Worm (Caenorhabditis elegans) whole organism, young adult: ENCODE results near the gene gst-18.

Source experiments
- B0019.2 ChIP-seq: fragments of 200-800 bp; sonication (Bioruptor generic); conservative IDR thresholded peaks from 2 replicates; pipeline ENCODE4 v1.3.6; 2022; ENCODE audit warnings: missing genetic modification reagents, missing genetic modification characterization, missing compliant biosample characterization
- C06A6.2 ChIP-seq: fragments of 200-800 bp; sonication (Bioruptor generic); conservative IDR thresholded peaks from 2 replicates; pipeline ENCODE4 v1.3.6; 2022; ENCODE audit warnings: missing genetic modification characterization, missing compliant biosample characterization
- D2030.7 ChIP-seq: fragments of 200-800 bp; sonication (Bioruptor generic); IDR thresholded peaks from 2 replicates; pipeline ENCODE4 v1.3.6; 2022; ENCODE audit warnings: missing genetic modification reagents, missing genetic modification characterization, missing compliant biosample characterization
- F37B4.10 ChIP-seq: fragments of 200-800 bp; sonication (Bioruptor generic); IDR thresholded peaks from 2 replicates; pipeline ENCODE4 v1.3.6; 2022; ENCODE audit warnings: missing genetic modification characterization, missing compliant biosample characterization
- F55B11.4 ChIP-seq: sonication (generic microtip); optimal IDR thresholded peaks from 2 replicates; lab custom pipeline; 2016; ENCODE audit warnings: missing compliant biosample characterization, missing genetic modification characterization, borderline replicate concordance; ENCODE audit not compliant: insufficient read depth
- T26A5.8 ChIP-seq: sonication (generic microtip); optimal IDR thresholded peaks from 2 replicates; lab custom pipeline; 2016; ENCODE audit warnings: missing genetic modification characterization, missing compliant biosample characterization
- Y56A3A.18 ChIP-seq: fragments of 200-800 bp; sonication (Bioruptor generic); IDR thresholded peaks from 2 replicates; pipeline ENCODE4 v1.3.6; 2022; ENCODE audit warnings: missing genetic modification reagents, missing genetic modification characterization, missing compliant biosample characterization
- Y67H2A.10 ChIP-seq: fragments of 200-800 bp; sonication (Bioruptor generic); conservative IDR thresholded peaks from 2 replicates; pipeline ENCODE4 v1.3.6; 2022; ENCODE audit warnings: missing genetic modification reagents, missing genetic modification characterization, missing compliant biosample characterization
- Y79H2A.3 ChIP-seq: fragments of 200-800 bp; sonication (Bioruptor generic); conservative IDR thresholded peaks from 2 replicates; pipeline ENCODE4 v1.3.6; 2022; ENCODE audit warnings: missing genetic modification reagents, missing genetic modification characterization, missing compliant biosample characterization
- Y95B8A.8 ChIP-seq: fragments of 200-800 bp; sonication (Bioruptor generic); IDR thresholded peaks from 2 replicates; pipeline ENCODE4 v1.3.6; 2022; ENCODE audit warnings: missing genetic modification reagents, missing genetic modification characterization, missing compliant biosample characterization
- ZK185.1 ChIP-seq: sonication (generic microtip); optimal IDR thresholded peaks from 2 replicates; lab custom pipeline; 2016; ENCODE audit warnings: mild to moderate bottlenecking, missing genetic modification characterization, missing compliant biosample characterization; ENCODE audit not compliant: poor library complexity, severe bottlenecking
- ama-1 ChIP-seq, 3 experiments: fragments of 150-350 bp in 1 of 3; sonication (generic microtip) in 2 of 3; optimal IDR thresholded peaks; 2 replicates each; lab custom pipeline; 2014 to 2018; ENCODE audit warnings: missing biosample characterization in 2 of 3, missing genetic modification characterization in 2 of 3, missing genetic modification reagents in 2 of 3
- aptf-2 ChIP-seq: fragments of 200-800 bp; sonication (Bioruptor generic); conservative IDR thresholded peaks from 2 replicates; pipeline ENCODE4 v1.3.6; 2022; ENCODE audit warnings: missing genetic modification reagents, missing genetic modification characterization, missing compliant biosample characterization
- athp-1 ChIP-seq: sonication (generic microtip); optimal IDR thresholded peaks from 2 replicates; lab custom pipeline; 2017; ENCODE audit warnings: mild to moderate bottlenecking, missing genetic modification characterization, missing compliant biosample characterization
- ceh-79 ChIP-seq: sonication (generic microtip); optimal IDR thresholded peaks from 2 replicates; lab custom pipeline; 2017; ENCODE audit warnings: mild to moderate bottlenecking, missing genetic modification characterization, missing compliant biosample characterization
- chd-7 ChIP-seq: sonication (generic microtip); optimal IDR thresholded peaks from 2 replicates; lab custom pipeline; 2016; ENCODE audit warnings: mild to moderate bottlenecking, missing genetic modification characterization, moderate library complexity, missing compliant biosample characterization
- dpl-1 ChIP-seq: fragments of 150-350 bp; optimal IDR thresholded peaks from 2 replicates; lab custom pipeline; 2014; ENCODE audit warnings: missing biosample characterization, missing genetic modification reagents, missing genetic modification characterization
- gei-17 ChIP-seq: fragments of 200-800 bp; sonication (Bioruptor generic); optimal IDR thresholded peaks from 2 replicates; lab custom pipeline; 2018; ENCODE audit warnings: mild to moderate bottlenecking, missing genetic modification characterization, missing compliant biosample characterization
- hmg-1.2 ChIP-seq: fragments of 200-800 bp; sonication (Bioruptor generic); IDR thresholded peaks from 2 replicates; pipeline ENCODE4 v1.3.6; 2022; ENCODE audit warnings: missing genetic modification reagents, missing genetic modification characterization, missing compliant biosample characterization
- lag-1 ChIP-seq: fragments of 200-800 bp; sonication (Bioruptor generic); IDR thresholded peaks from 2 replicates; pipeline ENCODE4 v1.3.6; 2022; ENCODE audit warnings: missing genetic modification reagents, missing genetic modification characterization, missing compliant biosample characterization
- let-526 ChIP-seq: fragments of 200-800 bp; sonication (Bioruptor generic); IDR thresholded peaks from 2 replicates; pipeline ENCODE4 v1.3.6; 2022; ENCODE audit warnings: missing genetic modification reagents, missing genetic modification characterization, missing compliant biosample characterization
- lsl-1 ChIP-seq: fragments of 200-800 bp; sonication (Bioruptor generic); optimal IDR thresholded peaks from 2 replicates; lab custom pipeline; 2018; ENCODE audit warnings: mild to moderate bottlenecking, missing genetic modification characterization, moderate library complexity, missing compliant biosample characterization
- lsy-27 ChIP-seq: sonication (generic microtip); optimal IDR thresholded peaks from 2 replicates; lab custom pipeline; 2017; ENCODE audit warnings: missing genetic modification characterization, mild to moderate bottlenecking, missing compliant biosample characterization, antibody characterized with exemption, missing genotype, borderline replicate concordance; ENCODE audit not compliant: insufficient read depth
- madf-3 ChIP-seq: fragments of 200-800 bp; sonication (Bioruptor generic); IDR thresholded peaks from 2 replicates; pipeline ENCODE4 v1.3.6; 2022; ENCODE audit warnings: missing genetic modification reagents, missing genetic modification characterization, missing compliant biosample characterization
- nfyb-1 ChIP-seq: fragments of 200-800 bp; sonication (Bioruptor generic); IDR thresholded peaks from 2 replicates; pipeline ENCODE4 v1.3.6; 2022; ENCODE audit warnings: missing genetic modification reagents, missing genetic modification characterization, missing compliant biosample characterization
- nhr-179 ChIP-seq: sonication (generic microtip); optimal IDR thresholded peaks from 2 replicates; lab custom pipeline; 2016; ENCODE audit warnings: mild to moderate bottlenecking, missing genetic modification characterization, missing compliant biosample characterization
- pha-4 ChIP-seq: fragments of 150-350 bp; sonication (generic microtip); optimal IDR thresholded peaks from 2 replicates; lab custom pipeline; 2014; ENCODE audit warnings: missing biosample characterization, missing genetic modification reagents, missing genetic modification characterization
- somi-1 ChIP-seq: fragments of 200-800 bp; sonication (Bioruptor generic); optimal IDR thresholded peaks from 2 replicates; lab custom pipeline; 2018; ENCODE audit warnings: mild to moderate bottlenecking, missing genetic modification characterization, missing compliant biosample characterization
- tbp1 ChIP-seq: fragments of 200-800 bp; sonication (Bioruptor generic); optimal IDR thresholded peaks from 2 replicates; lab custom pipeline; 2018; ENCODE audit warnings: mild to moderate bottlenecking, missing genetic modification characterization, missing compliant biosample characterization
- zfh-2 ChIP-seq: fragments of 200-800 bp; sonication (Bioruptor generic); conservative IDR thresholded peaks from 2 replicates; pipeline ENCODE4 v1.3.6; 2022; ENCODE audit warnings: missing genetic modification reagents, missing genetic modification characterization, missing compliant biosample characterization

The gst-18 gene

DNA sequence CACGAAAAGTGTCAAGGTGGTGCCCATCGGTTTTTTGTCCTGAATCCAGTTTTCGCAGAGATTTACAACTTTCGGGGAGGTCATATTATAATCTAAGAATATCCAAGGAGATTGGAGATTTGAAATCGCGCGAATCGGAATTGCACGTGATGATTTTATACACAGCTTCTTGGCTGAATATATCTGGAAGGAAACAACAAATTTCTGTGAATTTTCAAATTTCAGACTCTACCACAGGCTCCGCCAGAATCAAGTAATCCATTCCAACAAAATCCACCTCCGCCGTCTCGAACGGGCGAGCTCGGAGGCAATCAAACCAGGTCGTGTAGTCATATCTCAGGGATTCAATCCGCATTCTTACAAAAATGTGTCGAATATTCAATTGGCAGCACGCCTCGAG lies 35.4 kb downstream of the gst-18 start:
- TF ChIP-seq madf-3 (GFP tag; lab: Robert Waterston, UW) (no peak), chd-7 (tag; lab: Kevin White, UChicago) (no peak), gei-17 (no peak), Y95B8A.8 (GFP tag; lab: Robert Waterston, UW) (no peak), ceh-79 (no peak), T26A5.8 (tag; lab: Kevin White, UChicago) (no peak), lsy-27 (tag; lab: Kevin White, UChicago) (no peak), nhr-179 (no peak), F55B11.4 (tag; lab: Kevin White, UChicago) (no peak), Y67H2A.10 (GFP tag; lab: Robert Waterston, UW) (no peak), B0019.2 (GFP tag; lab: Robert Waterston, UW) (no peak), lag-1 (GFP tag; lab: Robert Waterston, UW) (no peak), D2030.7 (GFP tag; lab: Robert Waterston, UW) (no peak), ZK185.1 (tag; lab: Kevin White, UChicago) (no peak)
- TF ChIP-seq, all 124 proteins: peak for 0

DNA sequence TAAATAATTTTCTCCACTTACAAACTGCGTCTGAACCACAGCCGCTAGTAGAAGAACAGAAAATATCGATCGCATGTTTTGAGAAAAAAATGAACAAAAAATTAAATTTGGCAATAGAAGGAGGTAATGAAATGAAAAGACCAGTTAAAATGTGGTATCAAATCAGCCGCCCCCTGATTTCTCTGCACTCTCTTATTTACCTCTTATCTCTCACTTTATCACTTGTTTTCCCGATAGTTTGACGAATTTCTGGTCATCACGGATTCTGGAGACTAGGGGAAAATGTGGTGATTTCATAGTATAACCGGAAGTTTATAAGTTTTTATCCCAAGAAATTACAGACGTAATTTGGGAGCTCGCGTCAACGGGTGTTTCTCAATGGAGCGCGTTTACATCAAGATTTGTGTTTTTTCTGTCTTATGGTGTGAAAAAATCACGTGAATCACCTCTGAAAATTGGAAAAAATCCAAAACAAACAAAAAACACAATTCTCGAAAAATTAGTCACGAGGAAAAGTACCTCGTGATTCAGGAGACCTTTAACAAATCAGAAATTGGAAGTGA lies 36.9 kb downstream of the gst-18 start, which contains the start of gene clec-146:
TSS of gene clec-146 (minus strand) at position 116 of the 563 bp plus-strand sequence.
- TF ChIP-seq Y79H2A.3 (GFP tag; lab: Robert Waterston, UW) = no peak
- peak; percentile 62; the same call in 1 of the 2 replicates for TF ChIP-seq hmg-1.2 (GFP tag; lab: Robert Waterston, UW)
- TF ChIP-seq, all 124 proteins: peak for 1

- no peak for TF ChIP-seq C06A6.2 (GFP tag; lab: Robert Waterston, UW)
- no peak for TF ChIP-seq F37B4.10 (GFP tag; lab: Robert Waterston, UW)
- no peak for TF ChIP-seq aptf-2 (GFP tag; lab: Robert Waterston, UW)
- TF ChIP-seq T26A5.8 (tag; lab: Kevin White, UChicago) = no peak
- TF ChIP-seq Y67H2A.10 (GFP tag; lab: Robert Waterston, UW) = no peak
- no peak for TF ChIP-seq dpl-1 (GFP tag; lab: Kevin White, UChicago)
- no peak for TF ChIP-seq ama-1 (optimal IDR thresholded peaks at IDR 0.05; lab: Kevin White, UChicago)
- no peak for TF ChIP-seq ama-1 (GFP tag; optimal IDR thresholded peaks at IDR 0.05; lab: Kevin White, UChicago)
- no peak for TF ChIP-seq let-526 (GFP tag; lab: Robert Waterston, UW)
- TF ChIP-seq Y56A3A.18 (GFP tag; lab: Robert Waterston, UW) = no peak
- TF ChIP-seq somi-1 = no peak
- no peak for TF ChIP-seq tbp1
- TF ChIP-seq nfyb-1 (GFP tag; lab: Robert Waterston, UW) = no peak
- TF ChIP-seq pha-4 (tag; lab: Kevin White, UChicago) = no peak
Observed at ce11 chrII:13590461-13590860, 40.2 kb downstream of the gst-18 start, which contains the start of gene clec-145. clec-145 (minus strand) TSS chrII:13590561.

ce11 chrII:13585655-13586170 lies 45.0 kb downstream of the gst-18 start, which contains the start of gene Y48E1B.8:
Y48E1B.8 (plus strand) TSS chrII:13585705.
- TF ChIP-seq lsl-1 (GFP tag; lab: Kevin White, UChicago) (no peak), aptf-2 (GFP tag; lab: Robert Waterston, UW) (no peak), athp-1 (tag; lab: Kevin White, UChicago) (no peak), zfh-2 (peak; percentile 61), somi-1 (no peak)
